Fruit fly (Drosophila melanogaster) whole organism, embryonic: ENCODE data around the gene Prim2.

Experiments
- ATbp ChIP-seq: fragments of 200-800 bp; sonication (Bioruptor generic); optimal IDR thresholded peaks from 2 replicates; lab custom pipeline; 2017; ENCODE audit warnings: missing biosample characterization, mild to moderate bottlenecking, missing genetic modification characterization, missing genetic modification reagents
- Antp ChIP-seq: fragments of 200-800 bp; sonication (Bioruptor generic); optimal IDR thresholded peaks from 3 replicates; lab custom pipeline; 2016; ENCODE audit warnings: missing biosample characterization, missing genetic modification characterization
- CG11723 ChIP-seq: fragments of 200-800 bp; sonication (Bioruptor generic); optimal IDR thresholded peaks from 2 replicates; lab custom pipeline; 2017; ENCODE audit warnings: missing biosample characterization, mild to moderate bottlenecking, missing genetic modification characterization
- CG12155 ChIP-seq: fragments of 200-800 bp; sonication (Bioruptor generic); optimal IDR thresholded peaks from 3 replicates; lab custom pipeline; 2016; ENCODE audit warnings: missing biosample characterization, missing genetic modification characterization
- CG12942 ChIP-seq: fragments of 200-800 bp; sonication (Bioruptor generic); optimal IDR thresholded peaks from 3 replicates; lab custom pipeline; 2016; ENCODE audit warnings: missing biosample characterization, missing genetic modification characterization
- CG13296 ChIP-seq: fragments of 200-800 bp; sonication (Bioruptor generic); optimal IDR thresholded peaks from 3 replicates; lab custom pipeline; 2018; ENCODE audit warnings: missing biosample characterization, mild to moderate bottlenecking, missing genetic modification characterization
- CG13424 ChIP-seq: fragments of 200-800 bp; sonication (Bioruptor generic); optimal IDR thresholded peaks from 2 replicates; lab custom pipeline; 2019; ENCODE audit warnings: missing biosample characterization, mild to moderate bottlenecking, missing genetic modification characterization, moderate library complexity
- CG14014 ChIP-seq: fragments of 200-800 bp; sonication (Bioruptor generic); IDR thresholded peaks from 2 replicates; pipeline ENCODE4 v1.3.6; 2022; ENCODE audit warnings: missing biosample characterization, missing genetic modification characterization
- CG30020 ChIP-seq: fragments of 200-800 bp; optimal IDR thresholded peaks from 2 replicates; lab custom pipeline; 2019; ENCODE audit warnings: missing biosample characterization, mild to moderate bottlenecking, missing genetic modification characterization, moderate library complexity
- CG3281 ChIP-seq: fragments of 200-800 bp; sonication (Bioruptor generic); optimal IDR thresholded peaks from 3 replicates; lab custom pipeline; 2017; ENCODE audit warnings: missing biosample characterization, mild to moderate bottlenecking, missing genetic modification characterization
- CG3407 ChIP-seq: fragments of 200-800 bp; sonication (Bioruptor generic); optimal IDR thresholded peaks from 2 replicates; lab custom pipeline; 2018; ENCODE audit warnings: missing biosample characterization, mild to moderate bottlenecking, missing genetic modification characterization
- CG43689 ChIP-seq: fragments of 200-800 bp; sonication (Bioruptor generic); IDR thresholded peaks from 2 replicates; pipeline ENCODE4 v1.3.6; 2022; ENCODE audit warnings: missing biosample characterization, missing genetic modification characterization
- CG4424 ChIP-seq: fragments of 200-800 bp; sonication (Bioruptor generic); optimal IDR thresholded peaks from 3 replicates; lab custom pipeline; 2016; ENCODE audit warnings: missing biosample characterization, missing genetic modification characterization
- CG6654 ChIP-seq: fragments of 200-800 bp; sonication (Bioruptor generic); optimal IDR thresholded peaks from 2 replicates; lab custom pipeline; 2017; ENCODE audit warnings: missing biosample characterization, mild to moderate bottlenecking, missing genetic modification characterization
- CG7556 ChIP-seq: fragments of 200-800 bp; sonication (Bioruptor generic); optimal IDR thresholded peaks from 2 replicates; lab custom pipeline; 2017; ENCODE audit warnings: missing biosample characterization, mild to moderate bottlenecking, missing genetic modification characterization
- CG7987 ChIP-seq: fragments of 200-800 bp; sonication (Bioruptor generic); optimal IDR thresholded peaks from 2 replicates; lab custom pipeline; 2018; ENCODE audit warnings: missing biosample characterization, mild to moderate bottlenecking, missing genetic modification characterization, moderate library complexity
- CG9609 ChIP-seq: fragments of 200-800 bp; sonication (Bioruptor generic); optimal IDR thresholded peaks from 3 replicates; lab custom pipeline; 2016; ENCODE audit warnings: missing biosample characterization, missing genetic modification characterization
- Chrac-16 ChIP-seq: fragments of 200-800 bp; sonication (Bioruptor generic); optimal IDR thresholded peaks from 3 replicates; lab custom pipeline; 2016; ENCODE audit warnings: missing biosample characterization, missing genetic modification characterization
- Drgx ChIP-seq: fragments of 200-800 bp; sonication (Bioruptor generic); IDR thresholded peaks from 2 replicates; pipeline ENCODE4 v1.3.6; 2022; ENCODE audit warnings: missing biosample characterization, missing genetic modification characterization
- Ets65A ChIP-seq: fragments of 200-800 bp; sonication (Bioruptor generic); peaks from one replicate; lab custom pipeline; 2016; ENCODE audit warnings: missing biosample characterization, missing genetic modification characterization
- Myb ChIP-seq: fragments of 200-800 bp; sonication (Bioruptor generic); optimal IDR thresholded peaks from 2 replicates; lab custom pipeline; 2016; ENCODE audit warnings: missing biosample characterization, missing genetic modification characterization
- Nf-YC ChIP-seq: fragments of 200-800 bp; optimal IDR thresholded peaks from 3 replicates; lab custom pipeline; 2019; ENCODE audit warnings: missing biosample characterization, mild to moderate bottlenecking, missing genetic modification characterization, moderate library complexity
- NfI ChIP-seq: fragments of 200-800 bp; sonication (Bioruptor generic); optimal IDR thresholded peaks from 3 replicates; lab custom pipeline; 2018; ENCODE audit warnings: missing biosample characterization, mild to moderate bottlenecking, missing genetic modification characterization, moderate library complexity
- Ptx1 ChIP-seq: fragments of 200-800 bp; sonication (Bioruptor generic); IDR thresholded peaks from 2 replicates; pipeline ENCODE4 v1.3.6; 2022; ENCODE audit warnings: missing biosample characterization, missing genetic modification characterization
- Side ChIP-seq: fragments of 200-800 bp; sonication (Bioruptor generic); optimal IDR thresholded peaks from 2 replicates; lab custom pipeline; 2016; ENCODE audit warnings: missing biosample characterization, missing genetic modification characterization
- TFAM ChIP-seq: fragments of 200-800 bp; sonication (Bioruptor generic); optimal IDR thresholded peaks from 2 replicates; lab custom pipeline; 2017; ENCODE audit warnings: missing biosample characterization, missing genetic modification characterization, inconsistent platforms
- abd-A ChIP-seq: fragments of 200-800 bp; sonication (Bioruptor generic); optimal IDR thresholded peaks from 3 replicates; lab custom pipeline; 2019; ENCODE audit warnings: missing biosample characterization, mild to moderate bottlenecking, missing genetic modification characterization, moderate library complexity
- ac ChIP-seq: fragments of 200-800 bp; sonication (Bioruptor generic); optimal IDR thresholded peaks from 3 replicates; lab custom pipeline; 2017; ENCODE audit warnings: missing biosample characterization, mild to moderate bottlenecking, missing genetic modification characterization
- amos ChIP-seq: fragments of 200-800 bp; sonication (Bioruptor generic); IDR thresholded peaks from 2 replicates; pipeline ENCODE4 v1.3.6; 2022; ENCODE audit warnings: missing biosample characterization, missing genetic modification characterization; ENCODE audit not compliant: partially characterized antibody
- ara ChIP-seq: fragments of 200-800 bp; sonication (Bioruptor generic); IDR thresholded peaks from 2 replicates; pipeline ENCODE4 v1.3.6; 2022; ENCODE audit warnings: missing biosample characterization, missing genetic modification characterization
- ash1 ChIP-seq: fragments of 200-800 bp; sonication (Bioruptor generic); optimal IDR thresholded peaks from 2 replicates; lab custom pipeline; 2018; ENCODE audit warnings: missing biosample characterization, mild to moderate bottlenecking, missing genetic modification characterization
- bigmax ChIP-seq: fragments of 200-800 bp; sonication (Bioruptor generic); optimal IDR thresholded peaks from 2 replicates; lab custom pipeline; 2018; ENCODE audit warnings: missing biosample characterization, mild to moderate bottlenecking, missing genetic modification characterization
- bsh ChIP-seq, 2 experiments: fragments of 200-800 bp; sonication (Bioruptor generic); optimal IDR thresholded peaks; 2 replicates each; lab custom pipeline; 2017 to 2018; ENCODE audit warnings: mild to moderate bottlenecking in 2 of 2, missing biosample characterization in 2 of 2, missing genetic modification characterization in 2 of 2, moderate library complexity in 1 of 2
- dan ChIP-seq: fragments of 200-800 bp; sonication (Bioruptor generic); IDR thresholded peaks from 2 replicates; pipeline ENCODE4 v1.3.6; 2022; ENCODE audit warnings: missing biosample characterization, missing genetic modification characterization
- fd102C ChIP-seq: fragments of 200-800 bp; sonication (Bioruptor generic); optimal IDR thresholded peaks from 2 replicates; lab custom pipeline; 2018; ENCODE audit warnings: missing biosample characterization, mild to moderate bottlenecking, missing genetic modification characterization, moderate library complexity
- gce ChIP-seq: fragments of 200-800 bp; sonication (Bioruptor generic); IDR thresholded peaks from 3 replicates; pipeline ENCODE4 v1.3.6; 2022; ENCODE audit warnings: missing biosample characterization, missing genetic modification characterization
- gem ChIP-seq: fragments of 200-800 bp; sonication (Bioruptor generic); optimal IDR thresholded peaks from 2 replicates; lab custom pipeline; 2019; ENCODE audit warnings: missing biosample characterization, mild to moderate bottlenecking, missing genetic modification characterization, moderate library complexity
- gt ChIP-seq: fragments of 200-800 bp; sonication (Bioruptor generic); IDR thresholded peaks from 2 replicates; pipeline ENCODE4 v1.3.6; 2022; ENCODE audit warnings: missing biosample characterization, missing genetic modification characterization
- jigr1 ChIP-seq: fragments of 200-800 bp; sonication (Bioruptor generic); IDR thresholded peaks from 3 replicates; pipeline ENCODE4 v1.3.6; 2022; ENCODE audit warnings: missing biosample characterization, missing genetic modification characterization
- p53 ChIP-seq: fragments of 200-800 bp; sonication (Bioruptor generic); optimal IDR thresholded peaks from 2 replicates; lab custom pipeline; 2016; ENCODE audit warnings: missing biosample characterization, missing genetic modification characterization
- sens-2 ChIP-seq: fragments of 200-800 bp; sonication (Bioruptor generic); IDR thresholded peaks from 2 replicates; pipeline ENCODE4 v1.3.6; 2022; ENCODE audit warnings: missing biosample characterization, missing genetic modification characterization
- sim ChIP-seq: fragments of 200-800 bp; sonication (Bioruptor generic); IDR thresholded peaks from 2 replicates; pipeline ENCODE4 v1.3.6; 2022; ENCODE audit warnings: missing biosample characterization, missing genetic modification characterization
- sisA ChIP-seq: fragments of 200-800 bp; sonication (Bioruptor generic); IDR thresholded peaks from 2 replicates; pipeline ENCODE4 v1.3.6; 2022; ENCODE audit warnings: missing biosample characterization, missing genetic modification characterization
- slp2 ChIP-seq: fragments of 200-800 bp; sonication (Bioruptor generic); optimal IDR thresholded peaks from 2 replicates; lab custom pipeline; 2016; ENCODE audit warnings: missing biosample characterization, missing genetic modification characterization
- sna ChIP-seq: fragments of 200-800 bp; sonication (Bioruptor generic); IDR thresholded peaks from 2 replicates; pipeline ENCODE4 v1.3.6; 2022; ENCODE audit warnings: missing biosample characterization, missing genetic modification characterization; ENCODE audit not compliant: partially characterized antibody
- sug ChIP-seq: fragments of 200-800 bp; optimal IDR thresholded peaks from 2 replicates; lab custom pipeline; 2019; ENCODE audit warnings: missing biosample characterization, mild to moderate bottlenecking, missing genetic modification characterization, moderate library complexity
- tin ChIP-seq: fragments of 200-800 bp; sonication (Bioruptor generic); optimal IDR thresholded peaks from 3 replicates; lab custom pipeline; 2016; ENCODE audit warnings: missing biosample characterization, missing genetic modification characterization
- tll ChIP-seq, 2 experiments: fragments of 200-800 bp in 1 of 2; fragments of >200 bp in 1 of 2; sonication (Bioruptor generic) in 1 of 2; optimal IDR thresholded peaks; 2 replicates each; lab custom pipeline; 2017 to 2019; ENCODE audit warnings: missing biosample characterization in 2 of 2, missing genetic modification characterization in 2 of 2, mild to moderate bottlenecking in 1 of 2, moderate library complexity in 1 of 2
- twi ChIP-seq: fragments of 200-800 bp; optimal IDR thresholded peaks from 2 replicates; lab custom pipeline; 2019; ENCODE audit warnings: missing biosample characterization, mild to moderate bottlenecking, missing genetic modification characterization, moderate library complexity

Prim2 gene

dm6 chr3L:20375878-20376563, 14.6 kb upstream of the Prim2 start, which contains the start of the genes Ide and RhoBTB (continued):
- TF ChIP-seq ac (GFP tag; lab: Kevin White, UChicago) = no peak
- no peak for TF ChIP-seq gem (tag; lab: Kevin White, UChicago)
- TF ChIP-seq CG7556 (GFP tag; lab: Kevin White, UChicago) = peak; percentile 69
- TF ChIP-seq CG30020 (tag; lab: Kevin White, UChicago) = peak; percentile 66
- TF ChIP-seq ash1 = no peak
- peak; percentile 84 for TF ChIP-seq sisA
- no peak for TF ChIP-seq dan (GFP tag; lab: Robert Waterston, UW)
- peak; percentile 77 for TF ChIP-seq tin (GFP tag; lab: Kevin White, UChicago)
- TF ChIP-seq Drgx (GFP tag; lab: Robert Waterston, UW) = peak; percentile 50; the same call in 1 of the 2 replicates
- TF ChIP-seq CG12155 (GFP tag; lab: Kevin White, UChicago) = peak; percentile 86
- peak; percentile 66 for TF ChIP-seq CG4424 (GFP tag; lab: Kevin White, UChicago)
- peak; percentile 25 for TF ChIP-seq CG3407 (GFP tag; lab: Kevin White, UChicago)
- TF ChIP-seq CG13424 (tag; lab: Kevin White, UChicago) = peak; percentile 87
- TF ChIP-seq TFAM (GFP tag; lab: Kevin White, UChicago) = no peak
- peak; percentile 82 for TF ChIP-seq NfI (GFP tag; lab: Kevin White, UChicago)
- TF ChIP-seq Ets65A = peak; percentile 99
- TF ChIP-seq bigmax (GFP tag; lab: Kevin White, UChicago) = no peak
- peak; percentile 92 for TF ChIP-seq Myb (GFP tag; lab: Kevin White, UChicago)
- peak; percentile 59 for TF ChIP-seq slp2 (GFP tag; lab: Kevin White, UChicago)
- TF ChIP-seq tll (GFP tag; optimal IDR thresholded peaks at IDR 0.05; lab: Kevin White, UChicago) = peak in 1 of 2 experiments; percentile 16
- peak; percentile 53 for TF ChIP-seq CG11723 (GFP tag; lab: Kevin White, UChicago)
- 0 out of 2 replicates have a peak, but pooled peaks have one; percentile 41 for TF ChIP-seq ara
- peak; percentile 21; the same call in 1 of the 2 replicates for TF ChIP-seq gt (GFP tag; lab: Robert Waterston, UW)
- TF ChIP-seq Side (GFP tag; lab: Kevin White, UChicago) = peak; percentile 85
- peak; percentile 76 for TF ChIP-seq Ptx1
- peak; percentile 88 for TF ChIP-seq Chrac-16 (GFP tag; lab: Kevin White, UChicago)
- TF ChIP-seq ATbp (GFP tag; lab: Kevin White, UChicago) = peak; percentile 53
- peak in 1 of 2 experiments; percentile 64 for TF ChIP-seq bsh (GFP tag; optimal IDR thresholded peaks at IDR 0.05; lab: Kevin White, UChicago)
- TF ChIP-seq abd-A = no peak
- TF ChIP-seq CG13296 = peak; percentile 57
- peak; percentile 68 for TF ChIP-seq p53
- TF ChIP-seq jigr1 (GFP tag; lab: Robert Waterston, UW) = peak; percentile 15; the same call in 1 of the 3 replicates
- no peak for TF ChIP-seq sim
- TF ChIP-seq Antp (GFP tag; lab: Kevin White, UChicago) = peak; percentile 86
- TF ChIP-seq CG9609 (GFP tag; lab: Kevin White, UChicago) = peak; percentile 80
- peak; percentile 80 for TF ChIP-seq CG12942 (GFP tag; lab: Kevin White, UChicago)
- TF ChIP-seq sug (tag; lab: Kevin White, UChicago) = peak; percentile 91
- TF ChIP-seq sna (GFP tag; lab: Robert Waterston, UW) = no peak
- no peak for TF ChIP-seq gce (GFP tag; lab: Robert Waterston, UW)
- 0 out of 2 replicates have a peak, but pooled peaks have one; percentile 10 for TF ChIP-seq amos (GFP tag; lab: Robert Waterston, UW)
- peak; percentile 21 for TF ChIP-seq CG7987 (GFP tag; lab: Kevin White, UChicago)
- TF ChIP-seq fd102C (GFP tag; lab: Kevin White, UChicago) = no peak
- TF ChIP-seq CG14014 (GFP tag; lab: Robert Waterston, UW) = peak; percentile 67; the same call in 1 of the 2 replicates
- TF ChIP-seq twi = peak; percentile 81
- 0 out of 2 replicates have a peak, but pooled peaks have one; percentile 14 for TF ChIP-seq sens-2 (GFP tag; lab: Robert Waterston, UW)
- no peak for TF ChIP-seq Nf-YC (tag; lab: Kevin White, UChicago)
- TF ChIP-seq CG43689 (GFP tag; lab: Robert Waterston, UW) = no peak
- TF ChIP-seq CG6654 (GFP tag; lab: Kevin White, UChicago) = peak; percentile 42
- TF ChIP-seq CG3281 = peak; percentile 80
